Fruit fly (Drosophila melanogaster): Measurements from ENCODE around the gene SmydA-8.

Gene SmydA-8

DNA sequence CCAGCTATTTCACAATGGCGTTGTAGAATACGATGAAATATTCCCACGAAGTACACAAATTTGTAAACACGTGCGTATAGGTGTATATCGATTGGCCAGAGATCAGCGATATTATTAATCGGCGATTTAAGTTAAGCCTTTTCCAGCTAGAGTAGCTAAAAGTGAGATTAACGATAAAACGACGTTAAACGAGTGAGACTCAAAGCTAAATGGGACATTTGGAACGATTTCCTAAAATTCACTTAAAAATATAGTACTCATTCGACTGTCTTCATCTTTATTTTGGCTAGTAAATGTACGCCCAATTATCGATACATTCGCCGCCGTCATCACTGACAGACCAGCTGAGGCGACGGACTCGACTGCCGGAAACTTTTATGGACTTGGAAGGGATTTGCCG is 29.0 kb downstream of the SmydA-8 start, which contains the start of the genes Nmd3 and CG17776 (continued):
- no peak for TF ChIP-seq dmrt99B (tag; optimal IDR thresholded peaks at IDR 0.05)
- TF ChIP-seq corto (GFP tag; optimal IDR thresholded peaks at IDR 0.05) = no peak
- peak; percentile 95 for TF ChIP-seq Sry-β (GFP tag; optimal IDR thresholded peaks at IDR 0.05)
- no peak for TF ChIP-seq CG4282 (GFP tag; optimal IDR thresholded peaks at IDR 0.05)
- peak; percentile 40 for TF ChIP-seq CG6254 (GFP tag; optimal IDR thresholded peaks at IDR 0.05)
- no peak for TF ChIP-seq Dfd (GFP tag; optimal IDR thresholded peaks at IDR 0.05)
- TF ChIP-seq Fer2 (tag; optimal IDR thresholded peaks at IDR 0.05) = no peak
- TF ChIP-seq Ssrp (tag; optimal IDR thresholded peaks at IDR 0.05) = no peak
- peak; percentile 49 for TF ChIP-seq Fer1 (GFP tag; optimal IDR thresholded peaks at IDR 0.05)
- peak; percentile 79 for TF ChIP-seq cwo (GFP tag; optimal IDR thresholded peaks at IDR 0.05)
- no peak for TF ChIP-seq gro (GFP tag; optimal IDR thresholded peaks at IDR 0.05)
- 0 out of 4 replicates have a peak, but pooled peaks have one; percentile 17 for TF ChIP-seq chinmo (GFP tag; IDR thresholded peaks at IDR 0.05; ENCODE audit: partially characterized antibody)
- no peak for TF ChIP-seq CG1647 (GFP tag; optimal IDR thresholded peaks at IDR 0.05)
- TF ChIP-seq CG13287 (GFP tag; IDR thresholded peaks at IDR 0.05; ENCODE audit: partially characterized antibody) = peak; percentile 82
- TF ChIP-seq chm (GFP tag; IDR thresholded peaks at IDR 0.05) = no peak
- no peak for TF ChIP-seq Nf-YC (tag; optimal IDR thresholded peaks at IDR 0.05)
- TF ChIP-seq nmo (GFP tag; optimal IDR thresholded peaks at IDR 0.05) = peak; percentile 39
- TF ChIP-seq eve (GFP tag; optimal IDR thresholded peaks at IDR 0.05) = no peak
- peak; percentile 36; the same call in 1 of the 3 replicates for TF ChIP-seq Dbx (GFP tag; IDR thresholded peaks at IDR 0.05)
- TF ChIP-seq dimm (GFP tag; IDR thresholded peaks at IDR 0.05) = no peak
- no peak for TF ChIP-seq mam (GFP tag; optimal IDR thresholded peaks at IDR 0.05)
- peak; percentile 88 for TF ChIP-seq HLH4C (GFP tag; IDR thresholded peaks at IDR 0.05; ENCODE audit: partially characterized antibody)
- TF ChIP-seq CG16813 (GFP tag; IDR thresholded peaks at IDR 0.05; ENCODE audit: partially characterized antibody) = peak; percentile 74
- no peak for TF ChIP-seq zfh1 (GFP tag; IDR thresholded peaks at IDR 0.05)
- TF ChIP-seq Dref (GFP tag; IDR thresholded peaks at IDR 0.05) = peak; percentile 73
- peak; percentile 58; the same call in 2 of the 3 replicates for TF ChIP-seq knrl (GFP tag; IDR thresholded peaks at IDR 0.05; ENCODE audit: partially characterized antibody)
- TF ChIP-seq gfzf (GFP tag; optimal IDR thresholded peaks at IDR 0.05) = peak; percentile 6
- TF ChIP-seq CG17186 (GFP tag; optimal IDR thresholded peaks at IDR 0.05) = peak; percentile 33
- TF ChIP-seq CG14965 (GFP tag; optimal IDR thresholded peaks at IDR 0.05; ENCODE audit: borderline replicate concordance) = no peak
- peak; percentile 1 for TF ChIP-seq CG34376 (GFP tag; optimal IDR thresholded peaks at IDR 0.05)
- no peak for TF ChIP-seq ac (GFP tag; optimal IDR thresholded peaks at IDR 0.05)
- TF ChIP-seq twi (tag; optimal IDR thresholded peaks at IDR 0.05) = peak; percentile 3
- TF ChIP-seq Sin3A (optimal IDR thresholded peaks at IDR 0.05) = peak; percentile 60
- TF ChIP-seq trem (tag; optimal IDR thresholded peaks at IDR 0.05) = peak; percentile 43
- TF ChIP-seq Med (GFP tag) = peak; percentile 71
- TF ChIP-seq D19A (tag; optimal IDR thresholded peaks at IDR 0.05) = no peak
- TF ChIP-seq CG11696 (GFP tag; IDR thresholded peaks at IDR 0.05) = no peak
- TF ChIP-seq CHES-1-like (GFP tag; optimal IDR thresholded peaks at IDR 0.05) = peak; percentile 26
- no peak for TF ChIP-seq Asciz (GFP tag; optimal IDR thresholded peaks at IDR 0.05)
- TF ChIP-seq CG12391 (tag; optimal IDR thresholded peaks at IDR 0.05) = peak; percentile 30
- TF ChIP-seq zen2 (GFP tag; IDR thresholded peaks at IDR 0.05; ENCODE audit: partially characterized antibody) = peak; percentile 63; the same call in 2 of the 3 replicates
- no peak for TF ChIP-seq CG8944 (GFP tag; optimal IDR thresholded peaks at IDR 0.05)
- peak; percentile 69 for TF ChIP-seq unc-4 (GFP tag; IDR thresholded peaks at IDR 0.05; ENCODE audit: partially characterized antibody)
- peak; percentile 63 for TF ChIP-seq hbn (GFP tag; IDR thresholded peaks at IDR 0.05; ENCODE audit: partially characterized antibody)
- no peak for TF ChIP-seq CG15011 (GFP tag; optimal IDR thresholded peaks at IDR 0.05)
- TF ChIP-seq CG4730 (GFP tag; IDR thresholded peaks at IDR 0.05) = no peak
- TF ChIP-seq Gug (GFP tag; IDR thresholded peaks at IDR 0.05) = no peak
- peak; percentile 17 for TF ChIP-seq CG10267 (tag; optimal IDR thresholded peaks at IDR 0.05)
- peak; percentile 45 for TF ChIP-seq CG14710 (tag; optimal IDR thresholded peaks at IDR 0.05)
- no peak for TF ChIP-seq eyg (GFP tag; optimal IDR thresholded peaks at IDR 0.05)
